Worm (Caenorhabditis elegans) whole organism, L3 larva: ENCODE data around the gene C14H10.3.

Source experiments
- ceh-82 ChIP-seq: fragments of 150-350 bp; optimal IDR thresholded peaks from 2 replicates; lab custom pipeline; 2014; ENCODE audit warnings: missing biosample characterization, missing genetic modification characterization
- ceh-9 ChIP-seq: sonication (generic microtip); optimal IDR thresholded peaks from 2 replicates; lab custom pipeline; 2018; ENCODE audit warnings: missing biosample characterization, missing genetic modification characterization
- egl-27 ChIP-seq: sonication (generic microtip); optimal IDR thresholded peaks from 4 replicates; lab custom pipeline; 2017; ENCODE audit warnings: missing biosample characterization, missing genetic modification reagents, missing genetic modification characterization
- elt-1 ChIP-seq: fragments of 150-350 bp; optimal IDR thresholded peaks from 2 replicates; lab custom pipeline; 2014; ENCODE audit warnings: missing biosample characterization, missing genetic modification characterization
- fkh-10 ChIP-seq: sonication (generic microtip); optimal IDR thresholded peaks from 2 replicates; lab custom pipeline; 2017; ENCODE audit warnings: missing biosample characterization, missing genetic modification reagents, missing genetic modification characterization
- fkh-2 ChIP-seq: fragments of 150-350 bp; optimal IDR thresholded peaks from 2 replicates; lab custom pipeline; 2014; ENCODE audit warnings: missing biosample characterization, missing genetic modification reagents, missing genetic modification characterization
- hmg-11 ChIP-seq: sonication (generic microtip); optimal IDR thresholded peaks from 2 replicates; lab custom pipeline; 2016; ENCODE audit warnings: missing genetic modification characterization, missing compliant biosample characterization
- lsy-12 ChIP-seq: sonication (generic microtip); optimal IDR thresholded peaks from 2 replicates; lab custom pipeline; 2016; ENCODE audit warnings: mild to moderate bottlenecking, missing genetic modification characterization, missing compliant biosample characterization
- nhr-28 ChIP-seq: fragments of 150-350 bp; optimal IDR thresholded peaks from 2 replicates; lab custom pipeline; 2014; ENCODE audit warnings: missing biosample characterization, missing genetic modification characterization
- nhr-43 ChIP-seq: sonication (generic microtip); optimal IDR thresholded peaks from 2 replicates; lab custom pipeline; 2016; ENCODE audit warnings: mild to moderate bottlenecking, missing genetic modification characterization, missing compliant biosample characterization; ENCODE audit not compliant: poor library complexity, severe bottlenecking
- pha-4 ChIP-seq: fragments of 150-350 bp; optimal IDR thresholded peaks from 2 replicates; lab custom pipeline; 2014; ENCODE audit warnings: missing biosample characterization, missing genetic modification reagents, missing genetic modification characterization
- tbx-2 ChIP-seq: sonication (generic microtip); optimal IDR thresholded peaks from 2 replicates; lab custom pipeline; 2016; ENCODE audit warnings: mild to moderate bottlenecking, missing genetic modification characterization, missing compliant biosample characterization
- ztf-11 ChIP-seq: fragments of 150-350 bp; optimal IDR thresholded peaks from 2 replicates; lab custom pipeline; 2014; ENCODE audit warnings: missing biosample characterization, missing genetic modification characterization

- TF ChIP-seq tbx-2 (no peak), nhr-43 (tag; lab: Kevin White, UChicago) (no peak), pha-4 (no peak), fkh-10 (no peak), egl-27 (tag; lab: Kevin White, UChicago) (no peak), ceh-82 (tag; lab: Kevin White, UChicago) (no peak), nhr-28 (no peak), ztf-11 (no peak), lsy-12 (no peak), hmg-11 (tag; lab: Kevin White, UChicago) (no peak), fkh-2 (tag; lab: Kevin White, UChicago) (no peak), elt-1 (tag; lab: Kevin White, UChicago) (no peak), ceh-9 (tag; lab: Kevin White, UChicago) (no peak)
Measured at ce11 chrX:10184708-10185107, 43.2 kb downstream of the C14H10.3 start.
